Worm (Caenorhabditis elegans) whole organism, L1 larva: ENCODE measurements around the gene bas-1.
A peak's percentile ranks its signal among the peaks of the same experiment; 100 is the strongest.

ENCODE experiments used
- F16B12.6 ChIP-seq: fragments of 150-350 bp; optimal IDR thresholded peaks from 2 replicates; lab custom pipeline; 2014; ENCODE audit warnings: missing biosample characterization, missing genetic modification characterization
- Y116A8C.19 ChIP-seq: sonication (generic microtip); optimal IDR thresholded peaks from 2 replicates; lab custom pipeline; 2016; ENCODE audit warnings: missing compliant biosample characterization, missing genetic modification characterization, borderline replicate concordance
- alr-1 ChIP-seq: fragments of 200-800 bp; sonication (Bioruptor generic); optimal IDR thresholded peaks from 2 replicates; lab custom pipeline; 2018; ENCODE audit warnings: borderline replicate concordance, mild to moderate bottlenecking, missing genetic modification characterization, missing compliant biosample characterization
- ama-1 ChIP-seq: fragments of 150-350 bp; optimal IDR thresholded peaks from 2 replicates; lab custom pipeline; 2014
- blmp-1 ChIP-seq: fragments of 150-350 bp; optimal IDR thresholded peaks from 2 replicates; lab custom pipeline; 2014; ENCODE audit warnings: missing biosample characterization, missing genetic modification characterization
- ceh-82 ChIP-seq, 3 experiments: fragments of 150-350 bp in 1 of 3; sonication (generic microtip) in 2 of 3; optimal IDR thresholded peaks; 2 replicates each; lab custom pipeline; 2014 to 2017; ENCODE audit warnings: missing biosample characterization in 3 of 3, missing genetic modification characterization in 3 of 3
- ceh-88 ChIP-seq: fragments of 200-800 bp; sonication (Bioruptor generic); IDR thresholded peaks from 2 replicates; pipeline ENCODE4 v1.3.6; 2022; ENCODE audit warnings: missing genetic modification characterization, missing compliant biosample characterization
- ceh-90 ChIP-seq: sonication (generic microtip); optimal IDR thresholded peaks from 2 replicates; lab custom pipeline; 2016; ENCODE audit warnings: missing genetic modification characterization, missing compliant biosample characterization
- ces-1 ChIP-seq: fragments of 150-350 bp; optimal IDR thresholded peaks from 2 replicates; lab custom pipeline; 2014; ENCODE audit warnings: missing biosample characterization, missing genetic modification reagents, missing genetic modification characterization
- dsc-1 ChIP-seq: sonication (generic microtip); optimal IDR thresholded peaks from 2 replicates; lab custom pipeline; 2016; ENCODE audit warnings: mild to moderate bottlenecking, missing genetic modification characterization, missing compliant biosample characterization
- efl-1 ChIP-seq, 4 experiments: fragments of 150-350 bp; optimal IDR thresholded peaks in 3 of 4; peaks in 1 of 4; 1 replicate in 1 of 4; 2 replicates in 3 of 4; lab custom pipeline; 2014; ENCODE audit warnings: missing biosample characterization in 2 of 4, missing genetic modification characterization in 2 of 4, missing genetic modification reagents in 2 of 4
- egl-27 ChIP-seq, 2 experiments: fragments of 150-350 bp in 1 of 2; sonication (generic microtip); optimal IDR thresholded peaks; 3 replicates each; lab custom pipeline; 2017 to 2018; ENCODE audit warnings: missing biosample characterization in 2 of 2, missing genetic modification characterization in 2 of 2, missing genetic modification reagents in 2 of 2
- fkh-10 ChIP-seq: sonication (generic microtip); optimal IDR thresholded peaks from 2 replicates; lab custom pipeline; 2017; ENCODE audit warnings: missing biosample characterization, missing genetic modification reagents, missing genetic modification characterization
- hlh-17 ChIP-seq: fragments of 200-800 bp; sonication (Bioruptor generic); optimal IDR thresholded peaks from 2 replicates; lab custom pipeline; 2018; ENCODE audit warnings: missing genetic modification characterization, mild to moderate bottlenecking, missing compliant biosample characterization, moderate library complexity, borderline replicate concordance
- hlh-4 ChIP-seq: sonication (generic microtip); optimal IDR thresholded peaks from 2 replicates; lab custom pipeline; 2016; ENCODE audit warnings: mild to moderate bottlenecking, missing genetic modification characterization, missing compliant biosample characterization
- hpl-2 ChIP-seq: fragments of 150-350 bp; optimal IDR thresholded peaks from 2 replicates; lab custom pipeline; 2014; ENCODE audit warnings: missing biosample characterization, missing genetic modification reagents, missing genetic modification characterization
- irx-1 ChIP-seq: sonication (generic microtip); optimal IDR thresholded peaks from 2 replicates; lab custom pipeline; 2016; ENCODE audit warnings: missing genetic modification characterization, missing compliant biosample characterization
- isw-1 ChIP-seq: fragments of 200-800 bp; sonication (Bioruptor generic); IDR thresholded peaks from 2 replicates; pipeline ENCODE4 v1.3.6; 2022; ENCODE audit warnings: missing genetic modification characterization, missing compliant biosample characterization
- lin-14 ChIP-seq: fragments of 200-800 bp; sonication (Bioruptor generic); optimal IDR thresholded peaks from 2 replicates; lab custom pipeline; 2018; ENCODE audit warnings: mild to moderate bottlenecking, missing genetic modification characterization, moderate library complexity, missing compliant biosample characterization
- lin-15B ChIP-seq: fragments of 150-350 bp; sonication (generic microtip); optimal IDR thresholded peaks from 3 replicates; lab custom pipeline; 2014; ENCODE audit warnings: missing biosample characterization, missing genetic modification characterization
- lin-39 ChIP-seq: fragments of 150-350 bp; optimal IDR thresholded peaks from 2 replicates; lab custom pipeline; 2014; ENCODE audit warnings: missing biosample characterization, missing genetic modification reagents, missing genetic modification characterization
- lir-3 ChIP-seq: sonication (generic microtip); optimal IDR thresholded peaks from 2 replicates; lab custom pipeline; 2016; ENCODE audit warnings: mild to moderate bottlenecking, missing genetic modification characterization, moderate library complexity, missing compliant biosample characterization; ENCODE audit not compliant: poor library complexity
- lsy-2 ChIP-seq, 2 experiments: fragments of 150-350 bp; optimal IDR thresholded peaks; 2 replicates each; lab custom pipeline; 2014; ENCODE audit warnings: missing biosample characterization in 2 of 2, missing genetic modification characterization in 2 of 2
- mep-1 ChIP-seq: fragments of 150-350 bp; optimal IDR thresholded peaks from 2 replicates; lab custom pipeline; 2014; ENCODE audit warnings: missing biosample characterization, missing genetic modification characterization
- nhr-237 ChIP-seq: fragments of 150-350 bp; optimal IDR thresholded peaks from 2 replicates; lab custom pipeline; 2014; ENCODE audit warnings: missing biosample characterization, missing genetic modification characterization
- nhr-28 ChIP-seq: fragments of 150-350 bp; optimal IDR thresholded peaks from 2 replicates; lab custom pipeline; 2014; ENCODE audit warnings: missing biosample characterization, missing genetic modification characterization
- nhr-71 ChIP-seq: sonication (generic microtip); optimal IDR thresholded peaks from 2 replicates; lab custom pipeline; 2016; ENCODE audit warnings: mild to moderate bottlenecking, missing genetic modification characterization, moderate library complexity, missing compliant biosample characterization
- nhr-77 ChIP-seq: fragments of 150-350 bp; optimal IDR thresholded peaks from 2 replicates; lab custom pipeline; 2014; ENCODE audit warnings: missing biosample characterization, missing genetic modification characterization
- nhr-84 ChIP-seq: sonication (generic microtip); optimal IDR thresholded peaks from 2 replicates; lab custom pipeline; 2017; ENCODE audit warnings: missing biosample characterization, missing genetic modification characterization
- nhr-85 ChIP-seq: sonication (generic microtip); peaks from one replicate; lab custom pipeline; 2016; ENCODE audit warnings: missing genetic modification characterization, inconsistent platforms, missing compliant biosample characterization
- nhr-90 ChIP-seq: sonication (generic microtip); optimal IDR thresholded peaks from 2 replicates; lab custom pipeline; 2016; ENCODE audit warnings: mild to moderate bottlenecking, missing genetic modification characterization, missing compliant biosample characterization; ENCODE audit not compliant: poor library complexity
- pax-3 ChIP-seq: fragments of 200-800 bp; sonication (Bioruptor generic); optimal IDR thresholded peaks from 2 replicates; lab custom pipeline; 2018; ENCODE audit warnings: mild to moderate bottlenecking, missing genetic modification characterization, moderate library complexity, missing compliant biosample characterization
- snu-23 ChIP-seq: sonication (generic microtip); optimal IDR thresholded peaks from 2 replicates; lab custom pipeline; 2016; ENCODE audit warnings: missing genetic modification characterization, missing compliant biosample characterization
- sox-4 ChIP-seq: sonication (generic microtip); optimal IDR thresholded peaks from 2 replicates; lab custom pipeline; 2016; ENCODE audit warnings: missing genetic modification characterization, missing compliant biosample characterization
- sptf-1 ChIP-seq: fragments of 150-350 bp; optimal IDR thresholded peaks from 2 replicates; lab custom pipeline; 2014; ENCODE audit warnings: missing biosample characterization, missing genetic modification characterization
- sup-37 ChIP-seq: fragments of 200-800 bp; sonication (Bioruptor generic); optimal IDR thresholded peaks from 2 replicates; lab custom pipeline; 2018; ENCODE audit warnings: mild to moderate bottlenecking, missing genetic modification characterization, missing compliant biosample characterization
- swsn-7 ChIP-seq: sonication (generic microtip); optimal IDR thresholded peaks from 2 replicates; lab custom pipeline; 2016; ENCODE audit warnings: missing genetic modification characterization, missing compliant biosample characterization
- tbx-2 ChIP-seq: sonication (generic microtip); optimal IDR thresholded peaks from 2 replicates; lab custom pipeline; 2016; ENCODE audit warnings: missing genetic modification characterization, missing compliant biosample characterization
- unc-130 ChIP-seq: fragments of 150-350 bp; optimal IDR thresholded peaks from 2 replicates; lab custom pipeline; 2017; ENCODE audit warnings: missing biosample characterization, missing genetic modification characterization, inconsistent platforms
- unc-62 ChIP-seq: fragments of 150-350 bp; optimal IDR thresholded peaks from 2 replicates; lab custom pipeline; 2014; ENCODE audit warnings: missing biosample characterization, missing genetic modification reagents, missing genetic modification characterization
- unc-86 ChIP-seq: sonication (generic microtip); optimal IDR thresholded peaks from 2 replicates; lab custom pipeline; 2016; ENCODE audit warnings: missing genetic modification characterization, missing compliant biosample characterization
- vab-15 ChIP-seq: sonication (generic microtip); optimal IDR thresholded peaks from 2 replicates; lab custom pipeline; 2017; ENCODE audit warnings: missing genotype, mild to moderate bottlenecking, missing genetic modification characterization, missing compliant biosample characterization
- xbp-1 ChIP-seq: sonication (generic microtip); optimal IDR thresholded peaks from 2 replicates; lab custom pipeline; 2016; ENCODE audit warnings: missing genetic modification characterization, missing compliant biosample characterization
- zip-4 ChIP-seq: fragments of 200-800 bp; sonication (Bioruptor generic); optimal IDR thresholded peaks from 2 replicates; lab custom pipeline; 2018; ENCODE audit warnings: mild to moderate bottlenecking, missing genetic modification characterization, moderate library complexity, missing compliant biosample characterization
- ztf-11 ChIP-seq, 2 experiments: sonication (generic microtip); optimal IDR thresholded peaks; 2 replicates each; lab custom pipeline; 2016 to 2017; ENCODE audit warnings: missing genetic modification characterization in 2 of 2, missing biosample characterization in 1 of 2, missing compliant biosample characterization in 1 of 2
- ztf-4 ChIP-seq: fragments of 150-350 bp; optimal IDR thresholded peaks from 2 replicates; lab custom pipeline; 2014; ENCODE audit warnings: missing biosample characterization, missing genetic modification characterization

The bas-1 gene

ce11 chrIII:5614648-5615047 lies 2.6 kb downstream of the bas-1 start, which contains the start of gene basl-1:
Gene basl-1 (plus strand): TSS chrIII:5614948.
- TF ChIP-seq unc-62 (GFP tag; lab: Kevin White, UChicago) (no peak), hlh-4 (tag; lab: Kevin White, UChicago) (no peak), lin-39 (tag; lab: Kevin White, UChicago) (no peak), Y116A8C.19 (no peak), hpl-2 (GFP tag; lab: Kevin White, UChicago) (no peak), sptf-1 (tag; lab: Kevin White, UChicago) (no peak), nhr-77 (no peak), snu-23 (GFP tag; lab: Kevin White, UChicago) (no peak), mep-1 (tag; lab: Kevin White, UChicago) (no peak), alr-1 (tag; lab: Kevin White, UChicago) (no peak), lin-15B (tag; lab: Kevin White, UChicago) (no peak), ztf-11 (tag; optimal IDR thresholded peaks at IDR 0.05; lab: Kevin White, UChicago) (no peak), unc-86 (tag; lab: Kevin White, UChicago) (no peak), irx-1 (tag; lab: Kevin White, UChicago) (no peak)

- TF ChIP-seq ztf-4 (tag; lab: Kevin White, UChicago) (no peak), nhr-237 (tag; lab: Kevin White, UChicago) (no peak), zip-4 (GFP tag; lab: Kevin White, UChicago) (no peak), pax-3 (no peak), lin-39 (tag; lab: Kevin White, UChicago) (no peak), dsc-1 (tag; lab: Kevin White, UChicago) (no peak), ceh-90 (no peak), efl-1 (optimal IDR thresholded peaks at IDR 0.05; lab: Kevin White, UChicago) (no peak), efl-1 (GFP tag; optimal IDR thresholded peaks at IDR 0.05 in 1 of 2; lab: Kevin White, UChicago) (no peak), xbp-1 (tag; lab: Kevin White, UChicago) (no peak), mep-1 (tag; lab: Kevin White, UChicago) (no peak), nhr-28 (tag; lab: Kevin White, UChicago) (no peak), ama-1 (lab: Kevin White, UChicago) (no peak)
Measured at ce11 chrIII:5615675-5616074, 3.6 kb downstream of the bas-1 start.

- TF ChIP-seq blmp-1 (peak; percentile 95), tbx-2 (tag; lab: Kevin White, UChicago) (no peak), F16B12.6 (tag; lab: Kevin White, UChicago) (no peak), alr-1 (tag; lab: Kevin White, UChicago) (no peak), lsy-2 (tag; optimal IDR thresholded peaks at IDR 0.05; lab: Kevin White, UChicago) (no peak), lir-3 (tag; lab: Kevin White, UChicago) (no peak), ces-1 (GFP tag; lab: Kevin White, UChicago) (no peak), lin-14 (GFP tag; lab: Kevin White, UChicago) (peak; percentile 15), nhr-28 (tag; lab: Kevin White, UChicago) (no peak), nhr-85 (peak; percentile 80), fkh-10 (no peak), nhr-77 (no peak), ceh-88 (no peak), nhr-84 (tag; lab: Kevin White, UChicago) (no peak), hlh-17 (GFP tag; lab: Kevin White, UChicago) (no peak), ztf-4 (tag; lab: Kevin White, UChicago) (no peak)
Measured at ce11 chrIII:5620186-5620585, 8.1 kb downstream of the bas-1 start.

ce11 chrIII:5621236-5621635 lies 9.2 kb downstream of the bas-1 start:
- no peak for TF ChIP-seq egl-27 (tag; optimal IDR thresholded peaks at IDR 0.05; lab: Kevin White, UChicago)
- TF ChIP-seq sup-37 (GFP tag; lab: Kevin White, UChicago): no peak
- peak; percentile 40 for TF ChIP-seq unc-130
- no peak for TF ChIP-seq alr-1 (tag; lab: Kevin White, UChicago)
- peak; percentile 2 for TF ChIP-seq nhr-90 (tag; lab: Kevin White, UChicago)
- no peak for TF ChIP-seq F16B12.6 (tag; lab: Kevin White, UChicago)
- TF ChIP-seq swsn-7 (tag; lab: Kevin White, UChicago): peak; percentile 63
- TF ChIP-seq lsy-2 (tag; optimal IDR thresholded peaks at IDR 0.05; lab: Kevin White, UChicago): peak; percentile 55 to 64
- TF ChIP-seq sox-4: no peak
- peak; percentile 60 for TF ChIP-seq dsc-1 (tag; lab: Kevin White, UChicago)
- no peak for TF ChIP-seq vab-15
- peak; percentile 26; the same call in 1 of the 2 replicates for TF ChIP-seq isw-1 (GFP tag; lab: Robert Waterston, UW)
- peak; percentile 68 for TF ChIP-seq unc-86 (tag; lab: Kevin White, UChicago)
- peak; percentile 49 to 75 (median 65) for TF ChIP-seq ceh-82 (tag; optimal IDR thresholded peaks at IDR 0.05; lab: Kevin White, UChicago)
- peak; percentile 78 for TF ChIP-seq nhr-71 (tag; lab: Kevin White, UChicago)
- no peak for TF ChIP-seq Y116A8C.19
- TF ChIP-seq nhr-77: peak; percentile 59
